Worm (Caenorhabditis elegans) whole organism, midembryonic: ENCODE measurements around the gene Y76A2B.4.

ENCODE experiments used
- T22C8.4 ChIP-seq: fragments of 200-800 bp; sonication (Bioruptor generic); IDR thresholded peaks from 2 replicates; pipeline ENCODE4 v1.3.6; 2022; ENCODE audit warnings: missing genetic modification characterization, missing compliant biosample characterization
- cog-1 ChIP-seq: sonication (generic microtip); optimal IDR thresholded peaks from 2 replicates; lab custom pipeline; 2016; ENCODE audit warnings: missing genetic modification characterization, missing compliant biosample characterization
- flt-1 ChIP-seq: fragments of 200-800 bp; sonication (Bioruptor generic); IDR thresholded peaks from 2 replicates; pipeline ENCODE4 v1.3.6; 2022; ENCODE audit warnings: missing genetic modification characterization, missing compliant biosample characterization
- klf-2 ChIP-seq: fragments of 200-800 bp; sonication (Bioruptor generic); conservative IDR thresholded peaks from 2 replicates; pipeline ENCODE4 v1.3.6; 2022; ENCODE audit warnings: missing genetic modification reagents, missing genetic modification characterization, missing compliant biosample characterization
- med-1 ChIP-seq: sonication (generic microtip); optimal IDR thresholded peaks from 2 replicates; lab custom pipeline; 2017; ENCODE audit warnings: missing genetic modification characterization, mild to moderate bottlenecking, missing compliant biosample characterization, antibody characterized with exemption, missing genetic modification reagents; ENCODE audit not compliant: insufficient read depth
- ref-1 ChIP-seq: fragments of 200-800 bp; sonication (Bioruptor generic); conservative IDR thresholded peaks from 2 replicates; pipeline ENCODE4 v1.3.6; 2022; ENCODE audit warnings: missing genetic modification reagents, missing genetic modification characterization, missing compliant biosample characterization
- tab-1 ChIP-seq: fragments of 200-800 bp; sonication (Bioruptor generic); IDR thresholded peaks from 2 replicates; pipeline ENCODE4 v1.3.6; 2022; ENCODE audit warnings: missing genetic modification characterization, missing compliant biosample characterization
- ztf-23 ChIP-seq: fragments of 200-800 bp; sonication (Bioruptor generic); IDR thresholded peaks from 2 replicates; pipeline ENCODE4 v1.3.6; 2022; ENCODE audit warnings: missing genetic modification reagents, missing genetic modification characterization, missing compliant biosample characterization
- ztf-29 ChIP-seq: fragments of 200-800 bp; sonication (Bioruptor generic); IDR thresholded peaks from 2 replicates; pipeline ENCODE4 v1.3.6; 2022; ENCODE audit warnings: missing genetic modification reagents, missing genetic modification characterization, missing compliant biosample characterization

The Y76A2B.4 gene

ce11 chrIII:13542458-13542857, 4.1 kb downstream of the Y76A2B.4 start:
- TF ChIP-seq klf-2 (no peak), ref-1 (GFP tag; lab: Robert Waterston, UW) (no peak), T22C8.4 (no peak), tab-1 (GFP tag; lab: Robert Waterston, UW) (no peak), flt-1 (GFP tag; lab: Robert Waterston, UW) (no peak), ztf-29 (GFP tag; lab: Robert Waterston, UW) (no peak), ztf-23 (GFP tag; lab: Robert Waterston, UW) (no peak), med-1 (GFP tag; lab: Kevin White, UChicago) (no peak), cog-1 (tag; lab: Kevin White, UChicago) (no peak)

- no peak for TF ChIP-seq ref-1 (GFP tag; lab: Robert Waterston, UW)
- no peak for TF ChIP-seq ztf-23 (GFP tag; lab: Robert Waterston, UW)
- no peak for TF ChIP-seq tab-1 (GFP tag; lab: Robert Waterston, UW)
- no peak for TF ChIP-seq ztf-29 (GFP tag; lab: Robert Waterston, UW)
Observed at ce11 chrIII:13540791-13541190, 5.8 kb downstream of the Y76A2B.4 start.

DNA sequence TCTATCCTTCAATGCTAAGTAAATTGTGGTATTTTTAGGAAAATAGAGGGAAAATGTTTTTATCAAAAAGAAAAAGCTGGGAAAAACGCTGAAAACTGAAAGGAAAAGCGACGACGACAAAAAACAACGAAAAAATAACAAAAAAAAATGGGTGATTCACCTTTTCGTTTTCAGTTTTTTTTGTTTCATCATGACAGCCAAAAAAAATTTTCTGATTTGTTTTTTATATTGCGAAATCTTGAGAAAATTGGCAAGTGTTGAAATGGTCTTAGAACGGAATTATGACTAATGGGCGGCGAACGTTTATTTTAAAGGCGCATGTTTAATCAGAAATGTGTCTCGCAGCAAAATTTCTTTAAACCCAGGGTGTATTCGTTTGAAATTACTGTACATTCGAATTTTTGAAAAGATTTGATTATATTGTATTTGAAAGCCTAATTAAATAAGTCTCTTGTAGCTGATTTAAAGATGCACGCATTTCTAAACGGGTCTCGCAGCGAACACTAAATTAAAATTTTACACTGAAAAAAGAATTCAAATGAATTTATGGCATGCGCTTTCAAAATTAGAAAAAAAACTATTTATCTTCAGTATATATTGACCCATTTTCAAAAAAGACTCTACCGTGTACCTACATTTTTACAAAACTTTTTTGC, 10.7 kb downstream of the Y76A2B.4 start:
- TF ChIP-seq T22C8.4 (no peak), ztf-23 (GFP tag; lab: Robert Waterston, UW) (no peak), cog-1 (tag; lab: Kevin White, UChicago) (no peak), ref-1 (GFP tag; lab: Robert Waterston, UW) (no peak), med-1 (GFP tag; lab: Kevin White, UChicago) (no peak), flt-1 (GFP tag; lab: Robert Waterston, UW) (no peak), klf-2 (no peak), tab-1 (GFP tag; lab: Robert Waterston, UW) (no peak), ztf-29 (GFP tag; lab: Robert Waterston, UW) (no peak)

ce11 chrIII:13534704-13535103, 11.9 kb downstream of the Y76A2B.4 start:
- TF ChIP-seq T22C8.4: no peak
- no peak for TF ChIP-seq med-1 (GFP tag; lab: Kevin White, UChicago)

ce11 chrIII:13530838-13531237, 15.7 kb downstream of the Y76A2B.4 start:
- TF ChIP-seq ref-1 (GFP tag; lab: Robert Waterston, UW): no peak
- no peak for TF ChIP-seq med-1 (GFP tag; lab: Kevin White, UChicago)
- no peak for TF ChIP-seq T22C8.4
- TF ChIP-seq tab-1 (GFP tag; lab: Robert Waterston, UW): no peak
- no peak for TF ChIP-seq ztf-23 (GFP tag; lab: Robert Waterston, UW)
- no peak for TF ChIP-seq klf-2
- TF ChIP-seq ztf-29 (GFP tag; lab: Robert Waterston, UW): no peak
- no peak for TF ChIP-seq flt-1 (GFP tag; lab: Robert Waterston, UW)
- no peak for TF ChIP-seq cog-1 (tag; lab: Kevin White, UChicago)

ce11 chrIII:13530017-13530416, 16.6 kb downstream of the Y76A2B.4 start:
- TF ChIP-seq flt-1 (GFP tag; lab: Robert Waterston, UW): 0 out of 2 replicates have a peak, but pooled peaks have one; percentile 30
- TF ChIP-seq med-1 (GFP tag; lab: Kevin White, UChicago): no peak

DNA sequence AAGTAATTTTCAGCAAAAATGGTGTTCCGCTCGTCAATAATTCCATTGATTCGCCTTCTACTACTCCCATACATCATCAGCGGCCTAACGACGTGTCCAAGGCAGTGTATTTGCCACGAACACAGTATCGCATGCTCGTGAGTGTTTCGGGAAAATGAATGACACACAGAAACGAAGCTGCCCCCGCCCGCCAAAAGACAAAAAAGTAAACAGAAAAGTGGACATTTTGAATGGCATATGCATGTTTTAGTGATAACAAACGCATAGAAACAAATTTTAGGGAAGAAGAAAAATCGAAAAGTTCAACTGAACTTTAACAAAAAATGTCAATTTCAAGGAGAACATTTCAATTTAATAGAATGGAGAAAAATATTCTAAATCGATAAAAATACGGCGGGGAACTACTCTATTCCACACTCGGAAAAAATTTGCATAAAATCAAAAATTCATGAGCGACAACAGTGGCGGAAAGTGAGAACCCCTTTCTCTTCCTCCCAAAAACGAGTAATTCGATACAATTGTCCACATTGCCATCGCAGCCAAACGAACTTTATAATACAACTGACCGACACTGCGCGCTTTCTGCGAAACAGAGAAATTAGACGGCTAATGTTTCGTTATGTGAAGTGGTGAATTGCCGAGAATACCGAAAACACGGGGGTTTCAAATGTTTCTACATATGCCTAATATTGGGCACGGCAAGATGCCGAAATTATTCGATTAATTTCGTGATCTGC, 17.9 kb downstream of the Y76A2B.4 start:
- no peak for TF ChIP-seq tab-1 (GFP tag; lab: Robert Waterston, UW)
- no peak for TF ChIP-seq ztf-23 (GFP tag; lab: Robert Waterston, UW)
- no peak for TF ChIP-seq T22C8.4
- no peak for TF ChIP-seq ztf-29 (GFP tag; lab: Robert Waterston, UW)
- TF ChIP-seq flt-1 (GFP tag; lab: Robert Waterston, UW): no peak
- TF ChIP-seq cog-1 (tag; lab: Kevin White, UChicago): no peak
- no peak for TF ChIP-seq klf-2
- no peak for TF ChIP-seq ref-1 (GFP tag; lab: Robert Waterston, UW)
- TF ChIP-seq med-1 (GFP tag; lab: Kevin White, UChicago): no peak

DNA sequence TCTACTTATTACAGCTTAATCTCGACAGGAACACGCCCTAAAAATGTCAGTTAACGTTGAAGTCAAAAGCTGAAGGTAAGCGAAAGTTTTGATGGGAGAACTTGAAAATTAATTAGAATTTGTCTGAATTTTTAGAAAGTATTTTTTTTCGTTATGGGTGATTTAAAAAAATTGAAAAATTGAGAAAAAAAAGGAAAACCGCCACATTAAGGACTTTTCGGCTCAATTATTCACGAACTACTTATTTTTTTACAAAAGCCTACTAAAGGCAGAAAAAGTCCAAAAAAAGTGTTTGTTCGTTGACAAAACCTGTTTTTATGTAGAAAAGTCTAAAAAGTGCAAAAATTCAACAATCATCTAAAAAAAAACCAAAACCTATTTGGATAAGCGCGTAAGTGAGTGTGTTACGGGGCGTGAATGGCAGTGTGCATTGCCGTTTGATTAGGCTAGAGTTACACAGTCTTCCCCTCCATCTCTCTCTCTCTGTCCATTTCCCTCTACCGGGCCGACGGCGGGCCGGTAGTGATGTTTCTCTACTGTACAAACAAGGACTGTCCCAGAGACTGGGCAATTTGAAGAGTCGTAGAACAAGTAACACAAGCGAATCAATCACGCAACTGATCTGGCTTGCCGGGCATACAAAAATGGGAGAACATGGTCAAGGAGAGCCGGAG, 19.0 kb downstream of the Y76A2B.4 start, which contains the start of gene lron-13:
Gene lron-13, plus strand, starts transcription at position 15 of the 674 bp plus-strand sequence.
- TF ChIP-seq cog-1 (tag; lab: Kevin White, UChicago) (no peak), ztf-23 (GFP tag; lab: Robert Waterston, UW) (no peak), flt-1 (GFP tag; lab: Robert Waterston, UW) (no peak), klf-2 (no peak), ref-1 (GFP tag; lab: Robert Waterston, UW) (no peak), tab-1 (GFP tag; lab: Robert Waterston, UW) (no peak), ztf-29 (GFP tag; lab: Robert Waterston, UW) (no peak), med-1 (GFP tag; lab: Kevin White, UChicago) (no peak), T22C8.4 (no peak)

DNA sequence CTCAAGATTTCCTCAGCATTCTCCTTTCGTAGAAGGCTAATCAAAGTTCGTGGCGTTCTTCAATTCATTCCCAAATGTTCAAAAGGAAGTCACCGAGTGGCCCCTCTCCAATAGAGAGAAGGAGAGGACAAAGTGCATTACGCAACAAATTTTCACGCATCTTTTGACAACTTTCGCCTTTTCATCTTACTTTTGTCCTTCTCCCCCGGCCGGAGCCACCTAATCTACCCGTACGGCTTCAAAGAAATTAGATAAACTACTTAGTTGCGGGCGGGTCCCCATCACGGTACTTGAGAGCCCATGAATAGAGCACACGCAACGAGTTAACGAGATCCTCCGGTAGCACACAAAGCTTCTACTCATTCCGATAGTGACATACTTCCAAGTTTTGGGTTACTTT, 19.9 kb downstream of the Y76A2B.4 start:
- TF ChIP-seq klf-2 (no peak), cog-1 (tag; lab: Kevin White, UChicago) (no peak), ztf-23 (GFP tag; lab: Robert Waterston, UW) (no peak), flt-1 (GFP tag; lab: Robert Waterston, UW) (no peak), ref-1 (GFP tag; lab: Robert Waterston, UW) (no peak), ztf-29 (GFP tag; lab: Robert Waterston, UW) (no peak)
